Worm (Caenorhabditis elegans) whole organism, young adult: ENCODE results near the gene nlp-59.

Experiments
- D2030.7 ChIP-seq: fragments of 200-800 bp; sonication (Bioruptor generic); IDR thresholded peaks from 2 replicates; pipeline ENCODE4 v1.3.6; 2022; ENCODE audit warnings: missing genetic modification reagents, missing genetic modification characterization, missing compliant biosample characterization
- F39B2.1 ChIP-seq: fragments of 200-800 bp; sonication (Bioruptor generic); IDR thresholded peaks from 2 replicates; pipeline ENCODE4 v1.3.6; 2022; ENCODE audit warnings: missing genetic modification reagents, missing genetic modification characterization, missing compliant biosample characterization
- F49E8.2 ChIP-seq: sonication (generic microtip); optimal IDR thresholded peaks from 3 replicates; lab custom pipeline; 2017; ENCODE audit warnings: missing genetic modification characterization, mild to moderate bottlenecking, missing compliant biosample characterization, antibody characterized with exemption, moderate library complexity; ENCODE audit not compliant: insufficient read depth
- F57A8.1 ChIP-seq: fragments of 200-800 bp; sonication (Bioruptor generic); optimal IDR thresholded peaks from 2 replicates; lab custom pipeline; 2018; ENCODE audit warnings: mild to moderate bottlenecking, missing genetic modification characterization, moderate library complexity, missing compliant biosample characterization
- F57C9.4 ChIP-seq: sonication (generic microtip); optimal IDR thresholded peaks from 2 replicates; lab custom pipeline; 2017; ENCODE audit warnings: mild to moderate bottlenecking, missing genetic modification characterization, missing compliant biosample characterization
- K12H6.12 ChIP-seq: fragments of 200-800 bp; sonication (Bioruptor generic); optimal IDR thresholded peaks from 2 replicates; lab custom pipeline; 2018; ENCODE audit warnings: mild to moderate bottlenecking, missing genetic modification characterization, missing compliant biosample characterization
- T26A5.8 ChIP-seq: sonication (generic microtip); optimal IDR thresholded peaks from 2 replicates; lab custom pipeline; 2016; ENCODE audit warnings: missing genetic modification characterization, missing compliant biosample characterization
- Y53G8AR.9 ChIP-seq: fragments of 200-800 bp; sonication (Bioruptor generic); conservative IDR thresholded peaks from 2 replicates; pipeline ENCODE4 v1.3.6; 2022; ENCODE audit warnings: missing genetic modification reagents, missing genetic modification characterization, missing compliant biosample characterization
- Y67H2A.10 ChIP-seq: fragments of 200-800 bp; sonication (Bioruptor generic); conservative IDR thresholded peaks from 2 replicates; pipeline ENCODE4 v1.3.6; 2022; ENCODE audit warnings: missing genetic modification reagents, missing genetic modification characterization, missing compliant biosample characterization
- akir-1 ChIP-seq: fragments of 200-800 bp; sonication (Bioruptor generic); optimal IDR thresholded peaks from 2 replicates; lab custom pipeline; 2018; ENCODE audit warnings: mild to moderate bottlenecking, missing genetic modification characterization, moderate library complexity, missing compliant biosample characterization
- aptf-2 ChIP-seq: fragments of 200-800 bp; sonication (Bioruptor generic); conservative IDR thresholded peaks from 2 replicates; pipeline ENCODE4 v1.3.6; 2022; ENCODE audit warnings: missing genetic modification reagents, missing genetic modification characterization, missing compliant biosample characterization
- aptf-3 ChIP-seq: fragments of 200-800 bp; sonication (Bioruptor generic); IDR thresholded peaks from 2 replicates; pipeline ENCODE4 v1.3.6; 2022; ENCODE audit warnings: missing genetic modification characterization, missing compliant biosample characterization
- atf-7 ChIP-seq: sonication (generic microtip); optimal IDR thresholded peaks from 2 replicates; lab custom pipeline; 2017; ENCODE audit warnings: mild to moderate bottlenecking, missing genetic modification characterization, missing compliant biosample characterization
- athp-1 ChIP-seq: sonication (generic microtip); optimal IDR thresholded peaks from 2 replicates; lab custom pipeline; 2017; ENCODE audit warnings: mild to moderate bottlenecking, missing genetic modification characterization, missing compliant biosample characterization
- attf-3 ChIP-seq: fragments of 200-800 bp; sonication (Bioruptor generic); conservative IDR thresholded peaks from 2 replicates; pipeline ENCODE4 v1.3.6; 2022; ENCODE audit warnings: missing genetic modification reagents, missing genetic modification characterization, missing compliant biosample characterization
- bed-2 ChIP-seq: fragments of 200-800 bp; sonication (Bioruptor generic); IDR thresholded peaks from 2 replicates; pipeline ENCODE4 v1.3.6; 2022; ENCODE audit warnings: missing genetic modification reagents, missing genetic modification characterization, missing compliant biosample characterization
- cebp-1 ChIP-seq, 2 experiments: fragments of 200-800 bp in 1 of 2; sonication (Bioruptor generic) in 1 of 2; sonication (generic microtip) in 1 of 2; IDR thresholded peaks in 1 of 2; optimal IDR thresholded peaks in 1 of 2; 2 replicates each; pipeline versions ENCODE4 v1.3.6 to Lab custom; 2017 to 2022; ENCODE audit warnings: missing compliant biosample characterization in 2 of 2, missing genetic modification characterization in 2 of 2, mild to moderate bottlenecking in 1 of 2, missing genetic modification reagents in 1 of 2, moderate library complexity in 1 of 2
- ceh-40 ChIP-seq: fragments of 200-800 bp; sonication (Bioruptor generic); IDR thresholded peaks from 2 replicates; pipeline ENCODE4 v1.3.6; 2022; ENCODE audit warnings: missing genetic modification characterization, missing compliant biosample characterization
- ceh-79 ChIP-seq: sonication (generic microtip); optimal IDR thresholded peaks from 2 replicates; lab custom pipeline; 2017; ENCODE audit warnings: mild to moderate bottlenecking, missing genetic modification characterization, missing compliant biosample characterization
- dox-1 ChIP-seq: fragments of 200-800 bp; sonication (Bioruptor generic); IDR thresholded peaks from 2 replicates; pipeline ENCODE4 v1.3.6; 2022; ENCODE audit warnings: missing genetic modification reagents, missing genetic modification characterization, missing compliant biosample characterization
- gei-17 ChIP-seq: fragments of 200-800 bp; sonication (Bioruptor generic); optimal IDR thresholded peaks from 2 replicates; lab custom pipeline; 2018; ENCODE audit warnings: mild to moderate bottlenecking, missing genetic modification characterization, missing compliant biosample characterization
- hmg-20 ChIP-seq: fragments of 200-800 bp; sonication (Bioruptor generic); IDR thresholded peaks from 2 replicates; pipeline ENCODE4 v1.3.6; 2022; ENCODE audit warnings: missing genetic modification reagents, missing genetic modification characterization, missing compliant biosample characterization
- lin-35 ChIP-seq, 3 experiments: fragments of 150-350 bp in 2 of 3; sonication (generic microtip) in 1 of 3; optimal IDR thresholded peaks; 2 replicates each; lab custom pipeline; 2014 to 2018; ENCODE audit warnings: missing biosample characterization in 3 of 3, missing genetic modification characterization in 3 of 3, missing genetic modification reagents in 3 of 3
- lin-54 ChIP-seq: fragments of 200-800 bp; sonication (Bioruptor generic); optimal IDR thresholded peaks from 2 replicates; lab custom pipeline; 2018; ENCODE audit warnings: mild to moderate bottlenecking, missing genetic modification characterization, missing compliant biosample characterization
- lir-1 ChIP-seq: fragments of 200-800 bp; sonication (Bioruptor generic); conservative IDR thresholded peaks from 2 replicates; pipeline ENCODE4 v1.3.6; 2022; ENCODE audit warnings: missing genetic modification reagents, missing genetic modification characterization, missing compliant biosample characterization
- lsl-1 ChIP-seq: fragments of 200-800 bp; sonication (Bioruptor generic); optimal IDR thresholded peaks from 2 replicates; lab custom pipeline; 2018; ENCODE audit warnings: mild to moderate bottlenecking, missing genetic modification characterization, moderate library complexity, missing compliant biosample characterization
- lsy-27 ChIP-seq: sonication (generic microtip); optimal IDR thresholded peaks from 2 replicates; lab custom pipeline; 2017; ENCODE audit warnings: missing genetic modification characterization, mild to moderate bottlenecking, missing compliant biosample characterization, antibody characterized with exemption, missing genotype, borderline replicate concordance; ENCODE audit not compliant: insufficient read depth
- madf-10 ChIP-seq: sonication (generic microtip); optimal IDR thresholded peaks from 2 replicates; lab custom pipeline; 2016; ENCODE audit warnings: mild to moderate bottlenecking, missing genetic modification characterization, missing compliant biosample characterization
- madf-6 ChIP-seq: fragments of 200-800 bp; sonication (Bioruptor generic); IDR thresholded peaks from 2 replicates; pipeline ENCODE4 v1.3.6; 2022; ENCODE audit warnings: missing genetic modification reagents, missing genetic modification characterization, missing compliant biosample characterization
- madf-8 ChIP-seq: fragments of 200-800 bp; sonication (Bioruptor generic); conservative IDR thresholded peaks from 2 replicates; pipeline ENCODE4 v1.3.6; 2022; ENCODE audit warnings: missing genetic modification reagents, missing genetic modification characterization, missing compliant biosample characterization
- mxl-1 ChIP-seq: sonication (generic microtip); optimal IDR thresholded peaks from 2 replicates; lab custom pipeline; 2016; ENCODE audit warnings: missing genetic modification characterization, missing compliant biosample characterization
- nfyb-1 ChIP-seq: fragments of 200-800 bp; sonication (Bioruptor generic); IDR thresholded peaks from 2 replicates; pipeline ENCODE4 v1.3.6; 2022; ENCODE audit warnings: missing genetic modification reagents, missing genetic modification characterization, missing compliant biosample characterization
- nhr-120 ChIP-seq: fragments of 200-800 bp; sonication (Bioruptor generic); IDR thresholded peaks from 2 replicates; pipeline ENCODE4 v1.3.6; 2022; ENCODE audit warnings: missing genetic modification characterization, missing compliant biosample characterization
- nhr-90 ChIP-seq: sonication (generic microtip); optimal IDR thresholded peaks from 2 replicates; lab custom pipeline; 2016; ENCODE audit warnings: missing genotype, mild to moderate bottlenecking, missing genetic modification characterization, missing compliant biosample characterization
- pbrm-1 ChIP-seq: fragments of 200-800 bp; sonication (Bioruptor generic); IDR thresholded peaks from 2 replicates; pipeline ENCODE4 v1.3.6; 2022; ENCODE audit warnings: missing genetic modification reagents, missing genetic modification characterization, missing compliant biosample characterization
- rcor-1 ChIP-seq: fragments of 200-800 bp; sonication (Bioruptor generic); IDR thresholded peaks from 2 replicates; pipeline ENCODE4 v1.3.6; 2022; ENCODE audit warnings: missing genetic modification reagents, missing genetic modification characterization, missing compliant biosample characterization
- rpc-1 ChIP-seq, 2 experiments: fragments of 150-350 bp in 1 of 2; sonication (generic microtip) in 1 of 2; optimal IDR thresholded peaks; 2 replicates each; lab custom pipeline; 2014 to 2018; ENCODE audit warnings: missing biosample characterization in 1 of 2, missing genetic modification characterization in 1 of 2, missing genetic modification reagents in 1 of 2, missing genotype in 1 of 2
- sea-2 ChIP-seq: fragments of 200-800 bp; sonication (Bioruptor generic); IDR thresholded peaks from 2 replicates; pipeline ENCODE4 v1.3.6; 2022; ENCODE audit warnings: missing genetic modification characterization, missing compliant biosample characterization
- snpc-1.3 ChIP-seq: sonication (generic microtip); optimal IDR thresholded peaks from 2 replicates; lab custom pipeline; 2017; ENCODE audit warnings: missing genetic modification characterization, mild to moderate bottlenecking, missing compliant biosample characterization, antibody characterized with exemption, moderate library complexity, missing genotype, missing genetic modification reagents; ENCODE audit not compliant: insufficient read depth
- sptf-2 ChIP-seq: fragments of 200-800 bp; sonication (Bioruptor generic); optimal IDR thresholded peaks from 2 replicates; lab custom pipeline; 2018; ENCODE audit warnings: mild to moderate bottlenecking, missing genetic modification characterization, missing compliant biosample characterization
- tbp1 ChIP-seq: fragments of 200-800 bp; sonication (Bioruptor generic); optimal IDR thresholded peaks from 2 replicates; lab custom pipeline; 2018; ENCODE audit warnings: mild to moderate bottlenecking, missing genetic modification characterization, missing compliant biosample characterization
- unc-62 ChIP-seq: fragments of 150-350 bp; optimal IDR thresholded peaks from 2 replicates; lab custom pipeline; 2014; ENCODE audit warnings: missing biosample characterization, missing genetic modification reagents, missing genetic modification characterization
- ztf-22 ChIP-seq: fragments of 200-800 bp; sonication (Bioruptor generic); optimal IDR thresholded peaks from 2 replicates; lab custom pipeline; 2018; ENCODE audit warnings: mild to moderate bottlenecking, missing genetic modification characterization, moderate library complexity, missing compliant biosample characterization
- ztf-28 ChIP-seq: fragments of 200-800 bp; sonication (Bioruptor generic); IDR thresholded peaks from 2 replicates; pipeline ENCODE4 v1.3.6; 2022; ENCODE audit warnings: missing genetic modification reagents, missing genetic modification characterization, missing compliant biosample characterization

Gene nlp-59

DNA sequence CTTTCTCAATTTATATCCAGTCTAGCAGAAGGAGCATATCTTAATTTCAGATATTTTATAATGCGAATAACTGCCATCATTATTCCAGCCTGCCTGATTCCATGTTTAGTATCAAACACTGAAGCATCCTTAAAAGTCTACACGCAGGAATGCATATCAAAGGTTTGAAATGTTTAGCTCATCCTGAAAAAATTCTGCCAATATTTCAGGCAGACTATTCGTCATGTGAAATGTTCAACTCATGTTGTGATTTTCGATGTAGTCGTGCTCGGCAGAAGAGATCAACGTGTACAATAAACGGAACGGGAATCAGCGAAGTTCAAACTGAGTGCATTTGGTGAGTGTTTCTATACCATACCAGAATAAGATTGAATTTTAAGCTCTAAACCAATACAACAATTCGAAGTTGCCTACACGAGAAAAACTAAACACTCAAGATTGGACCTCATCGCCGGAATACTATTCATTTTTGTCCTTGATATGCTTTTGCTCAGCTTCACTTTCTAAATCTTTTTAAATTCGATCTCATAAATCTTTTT lies 28.3 kb downstream of the nlp-59 start, which contains the start of gene T01C3.11 (continued):
- TF ChIP-seq nhr-90: no peak
- TF ChIP-seq T26A5.8 (tag; lab: Kevin White, UChicago): no peak
- TF ChIP-seq hmg-20: no peak
- TF ChIP-seq tbp1 (GFP tag; lab: Kevin White, UChicago): peak; percentile 32

DNA sequence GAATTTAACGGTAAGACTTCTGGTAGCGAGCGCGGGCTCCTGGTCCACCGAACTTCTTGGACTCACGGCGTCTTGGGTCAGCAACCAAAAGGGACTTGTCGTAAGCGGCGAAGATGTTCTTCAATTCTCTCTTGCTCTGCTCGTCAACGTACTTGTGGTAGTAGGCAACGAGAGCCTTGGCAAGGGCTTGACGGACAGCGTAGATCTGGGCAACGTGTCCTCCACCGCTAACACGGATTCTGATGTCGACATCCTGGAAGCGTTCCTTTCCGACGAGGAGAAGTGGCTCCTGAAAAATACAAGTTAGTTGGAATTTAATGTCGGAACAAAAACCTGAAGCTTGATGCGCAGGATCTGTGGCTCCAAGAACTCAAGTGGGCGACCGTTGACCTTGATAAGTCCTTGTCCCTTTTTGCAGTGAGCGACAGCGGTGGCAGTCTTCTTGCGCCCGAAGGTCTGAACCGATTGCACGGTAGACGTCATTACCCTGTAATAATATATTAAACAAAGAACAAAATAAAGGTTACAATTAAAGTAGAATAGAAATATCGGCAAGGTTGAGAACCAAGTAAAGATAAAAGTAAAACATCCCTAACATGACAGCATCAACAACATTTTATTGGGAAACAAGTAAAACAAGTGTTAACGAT lies 28.9 kb downstream of the nlp-59 start, which contains the start of gene rps-16:
rps-16 (minus strand) TSS at position 487 of the 650 bp plus-strand sequence.
- TF ChIP-seq Y53G8AR.9 (GFP tag; lab: Robert Waterston, UW) (peak; percentile 77; the same call in 1 of the 2 replicates), madf-6 (GFP tag; lab: Robert Waterston, UW) (peak; percentile 80), athp-1 (tag; lab: Kevin White, UChicago) (peak; percentile 66), lin-35 (GFP tag; optimal IDR thresholded peaks at IDR 0.05; lab: Kevin White, UChicago) (no peak), rcor-1 (peak; percentile 80), tbp1 (GFP tag; lab: Kevin White, UChicago) (peak; percentile 11), ceh-79 (tag; lab: Kevin White, UChicago) (peak; percentile 28), rpc-1 (optimal IDR thresholded peaks at IDR 0.05; lab: Kevin White, UChicago) (no peak), rpc-1 (tag; optimal IDR thresholded peaks at IDR 0.05; lab: Kevin White, UChicago) (no peak), lsl-1 (GFP tag; lab: Kevin White, UChicago) (no peak), dox-1 (GFP tag; lab: Robert Waterston, UW) (peak; percentile 63), pbrm-1 (GFP tag; lab: Robert Waterston, UW) (no peak), bed-2 (GFP tag; lab: Robert Waterston, UW) (0 out of 2 replicates have a peak, but pooled peaks have one; percentile 31), F57C9.4 (tag; lab: Kevin White, UChicago) (no peak), K12H6.12 (tag; lab: Kevin White, UChicago) (no peak), attf-3 (GFP tag; lab: Robert Waterston, UW) (no peak), nfyb-1 (peak; percentile 79), F49E8.2 (peak; percentile 25), mxl-1 (tag; lab: Kevin White, UChicago) (no peak), D2030.7 (GFP tag; lab: Robert Waterston, UW) (no peak), atf-7 (tag; lab: Kevin White, UChicago) (peak; percentile 62), F39B2.1 (peak; percentile 75; the same call in 1 of the 2 replicates), lir-1 (GFP tag; lab: Robert Waterston, UW) (no peak), gei-17 (GFP tag; lab: Kevin White, UChicago) (no peak), lin-54 (GFP tag; lab: Kevin White, UChicago) (peak; percentile 39), Y67H2A.10 (GFP tag; lab: Robert Waterston, UW) (no peak), nhr-120 (GFP tag; lab: Robert Waterston, UW) (no peak), lsy-27 (tag; lab: Kevin White, UChicago) (no peak), aptf-3 (GFP tag; lab: Robert Waterston, UW) (no peak), madf-8 (no peak), ztf-28 (GFP tag; lab: Robert Waterston, UW) (no peak), sea-2 (no peak), aptf-2 (GFP tag; lab: Robert Waterston, UW) (no peak), akir-1 (GFP tag; lab: Kevin White, UChicago) (no peak), ceh-40 (GFP tag; lab: Robert Waterston, UW) (0 out of 2 replicates have a peak, but pooled peaks have one; percentile 14), sptf-2 (GFP tag; lab: Kevin White, UChicago) (no peak), unc-62 (GFP tag; lab: Kevin White, UChicago) (no peak), ztf-22 (GFP tag; lab: Kevin White, UChicago) (no peak), madf-10 (tag; lab: Kevin White, UChicago) (no peak), F57A8.1 (peak; percentile 35), cebp-1 (GFP tag; IDR thresholded peaks at IDR 0.05; lab: Robert Waterston, UW) (no peak), cebp-1 (tag; optimal IDR thresholded peaks at IDR 0.05; lab: Kevin White, UChicago) (peak; percentile 40), snpc-1.3 (peak; percentile 65)
